Worm (Caenorhabditis elegans) whole organism, young adult: Measurements from ENCODE around the gene nra-1.

Experiments used
- B0261.1 ChIP-seq: sonication (generic microtip); optimal IDR thresholded peaks from 2 replicates; lab custom pipeline; 2016; ENCODE audit warnings: mild to moderate bottlenecking, missing genetic modification characterization, moderate library complexity, missing compliant biosample characterization
- B0336.3 ChIP-seq: fragments of 200-800 bp; sonication (Bioruptor generic); IDR thresholded peaks from 2 replicates; pipeline ENCODE4 v1.3.6; 2022; ENCODE audit warnings: missing genetic modification characterization, missing compliant biosample characterization
- C17E4.6 ChIP-seq: fragments of 200-800 bp; sonication (Bioruptor generic); IDR thresholded peaks from 2 replicates; pipeline ENCODE4 v1.3.6; 2022; ENCODE audit warnings: missing genetic modification reagents, missing genetic modification characterization, missing compliant biosample characterization
- F10E7.11 ChIP-seq: sonication (generic microtip); optimal IDR thresholded peaks from 2 replicates; lab custom pipeline; 2017; ENCODE audit warnings: mild to moderate bottlenecking, missing genetic modification characterization, moderate library complexity, missing compliant biosample characterization
- F37B4.10 ChIP-seq: fragments of 200-800 bp; sonication (Bioruptor generic); IDR thresholded peaks from 2 replicates; pipeline ENCODE4 v1.3.6; 2022; ENCODE audit warnings: missing genetic modification characterization, missing compliant biosample characterization
- F55B11.4 ChIP-seq: sonication (generic microtip); optimal IDR thresholded peaks from 2 replicates; lab custom pipeline; 2016; ENCODE audit warnings: missing compliant biosample characterization, missing genetic modification characterization, borderline replicate concordance; ENCODE audit not compliant: insufficient read depth
- K11D2.4 ChIP-seq: fragments of 200-800 bp; sonication (Bioruptor generic); IDR thresholded peaks from 2 replicates; pipeline ENCODE4 v1.3.6; 2022; ENCODE audit warnings: missing genetic modification reagents, missing genetic modification characterization, missing compliant biosample characterization
- Y53F4B.3 ChIP-seq: fragments of 200-800 bp; sonication (Bioruptor generic); IDR thresholded peaks from 2 replicates; pipeline ENCODE4 v1.3.6; 2022; ENCODE audit warnings: missing genetic modification reagents, missing genetic modification characterization, missing compliant biosample characterization
- ama-1 ChIP-seq, 3 experiments: fragments of 150-350 bp in 1 of 3; sonication (generic microtip) in 2 of 3; optimal IDR thresholded peaks; 2 replicates each; lab custom pipeline; 2014 to 2018; ENCODE audit warnings: missing biosample characterization in 2 of 3, missing genetic modification characterization in 2 of 3, missing genetic modification reagents in 2 of 3
- aptf-3 ChIP-seq: fragments of 200-800 bp; sonication (Bioruptor generic); IDR thresholded peaks from 2 replicates; pipeline ENCODE4 v1.3.6; 2022; ENCODE audit warnings: missing genetic modification characterization, missing compliant biosample characterization
- athp-1 ChIP-seq: sonication (generic microtip); optimal IDR thresholded peaks from 2 replicates; lab custom pipeline; 2017; ENCODE audit warnings: mild to moderate bottlenecking, missing genetic modification characterization, missing compliant biosample characterization
- ccch-3 ChIP-seq: fragments of 200-800 bp; sonication (Bioruptor generic); optimal IDR thresholded peaks from 2 replicates; lab custom pipeline; 2018; ENCODE audit warnings: mild to moderate bottlenecking, missing genetic modification characterization, missing compliant biosample characterization
- ceh-58 ChIP-seq: fragments of 200-800 bp; sonication (Bioruptor generic); IDR thresholded peaks from 2 replicates; pipeline ENCODE4 v1.3.6; 2022; ENCODE audit warnings: missing genetic modification characterization, missing compliant biosample characterization
- die-1 ChIP-seq: sonication (generic microtip); optimal IDR thresholded peaks from 2 replicates; lab custom pipeline; 2016; ENCODE audit warnings: missing genotype, mild to moderate bottlenecking, missing genetic modification characterization, missing compliant biosample characterization
- egl-18 ChIP-seq: fragments of 200-800 bp; sonication (Bioruptor generic); IDR thresholded peaks from 2 replicates; pipeline ENCODE4 v1.3.6; 2022; ENCODE audit warnings: missing genetic modification reagents, missing genetic modification characterization, missing compliant biosample characterization
- ets-4 ChIP-seq: fragments of 200-800 bp; sonication (Bioruptor generic); optimal IDR thresholded peaks from 2 replicates; lab custom pipeline; 2018; ENCODE audit warnings: mild to moderate bottlenecking, missing genetic modification characterization, missing compliant biosample characterization
- hlh-26 ChIP-seq: fragments of 200-800 bp; sonication (Bioruptor generic); conservative IDR thresholded peaks from 2 replicates; pipeline ENCODE4 v1.3.6; 2022; ENCODE audit warnings: missing genetic modification reagents, missing genetic modification characterization, missing compliant biosample characterization
- lin-54 ChIP-seq: fragments of 200-800 bp; sonication (Bioruptor generic); optimal IDR thresholded peaks from 2 replicates; lab custom pipeline; 2018; ENCODE audit warnings: mild to moderate bottlenecking, missing genetic modification characterization, missing compliant biosample characterization
- madf-10 ChIP-seq: sonication (generic microtip); optimal IDR thresholded peaks from 2 replicates; lab custom pipeline; 2016; ENCODE audit warnings: mild to moderate bottlenecking, missing genetic modification characterization, missing compliant biosample characterization
- madf-3 ChIP-seq: fragments of 200-800 bp; sonication (Bioruptor generic); IDR thresholded peaks from 2 replicates; pipeline ENCODE4 v1.3.6; 2022; ENCODE audit warnings: missing genetic modification reagents, missing genetic modification characterization, missing compliant biosample characterization
- madf-6 ChIP-seq: fragments of 200-800 bp; sonication (Bioruptor generic); IDR thresholded peaks from 2 replicates; pipeline ENCODE4 v1.3.6; 2022; ENCODE audit warnings: missing genetic modification reagents, missing genetic modification characterization, missing compliant biosample characterization
- madf-8 ChIP-seq: fragments of 200-800 bp; sonication (Bioruptor generic); conservative IDR thresholded peaks from 2 replicates; pipeline ENCODE4 v1.3.6; 2022; ENCODE audit warnings: missing genetic modification reagents, missing genetic modification characterization, missing compliant biosample characterization
- mel-28 ChIP-seq: sonication (generic microtip); optimal IDR thresholded peaks from 2 replicates; lab custom pipeline; 2016; ENCODE audit warnings: borderline replicate concordance, mild to moderate bottlenecking, missing genetic modification characterization, missing compliant biosample characterization
- mxl-1 ChIP-seq: sonication (generic microtip); optimal IDR thresholded peaks from 2 replicates; lab custom pipeline; 2016; ENCODE audit warnings: missing genetic modification characterization, missing compliant biosample characterization
- nfya-1 ChIP-seq: sonication (generic microtip); optimal IDR thresholded peaks from 2 replicates; lab custom pipeline; 2017; ENCODE audit warnings: antibody characterized with exemption, missing compliant biosample characterization, missing genetic modification characterization, borderline replicate concordance; ENCODE audit not compliant: insufficient read depth
- nfyb-1 ChIP-seq: fragments of 200-800 bp; sonication (Bioruptor generic); IDR thresholded peaks from 2 replicates; pipeline ENCODE4 v1.3.6; 2022; ENCODE audit warnings: missing genetic modification reagents, missing genetic modification characterization, missing compliant biosample characterization
- nhr-27 ChIP-seq: fragments of 200-800 bp; sonication (Bioruptor generic); optimal IDR thresholded peaks from 2 replicates; lab custom pipeline; 2018; ENCODE audit warnings: mild to moderate bottlenecking, missing genetic modification characterization, moderate library complexity, missing compliant biosample characterization
- snpc-1.1 ChIP-seq: sonication (generic microtip); optimal IDR thresholded peaks from 2 replicates; lab custom pipeline; 2017; ENCODE audit warnings: missing genetic modification characterization, mild to moderate bottlenecking, missing compliant biosample characterization, antibody characterized with exemption, moderate library complexity, missing genotype, missing genetic modification reagents; ENCODE audit not compliant: insufficient read depth
- snpc-3.4 ChIP-seq: sonication (generic microtip); optimal IDR thresholded peaks from 2 replicates; lab custom pipeline; 2017; ENCODE audit warnings: missing genetic modification characterization, mild to moderate bottlenecking, missing compliant biosample characterization, antibody characterized with exemption, moderate library complexity, missing genotype, missing genetic modification reagents
- snpc-4 ChIP-seq, 5 experiments: fragments of 150-350 bp in 1 of 5; sonication (generic microtip) in 4 of 5; optimal IDR thresholded peaks; 2 replicates each; lab custom pipeline; 2014 to 2018; ENCODE audit warnings: missing genetic modification characterization in 5 of 5, missing biosample characterization in 3 of 5, antibody characterized with exemption in 2 of 5, mild to moderate bottlenecking in 2 of 5, missing compliant biosample characterization in 2 of 5, missing genotype in 2 of 5, moderate library complexity in 2 of 5, missing genetic modification reagents in 1 of 5
- tlf-1 ChIP-seq: fragments of 200-800 bp; sonication (Bioruptor generic); optimal IDR thresholded peaks from 2 replicates; lab custom pipeline; 2018; ENCODE audit warnings: mild to moderate bottlenecking, missing genetic modification characterization, missing compliant biosample characterization
- unc-130 ChIP-seq: sonication (generic microtip); optimal IDR thresholded peaks from 2 replicates; lab custom pipeline; 2016; ENCODE audit warnings: missing genetic modification reagents, missing genetic modification characterization, missing compliant biosample characterization
- zim-3 ChIP-seq: sonication (generic microtip); optimal IDR thresholded peaks from 2 replicates; lab custom pipeline; 2017; ENCODE audit warnings: mild to moderate bottlenecking, missing genetic modification characterization, moderate library complexity, missing compliant biosample characterization
- ztf-18 ChIP-seq: sonication (generic microtip); optimal IDR thresholded peaks from 2 replicates; lab custom pipeline; 2016; ENCODE audit warnings: missing genotype, mild to moderate bottlenecking, missing genetic modification characterization, missing compliant biosample characterization
- ztf-22 ChIP-seq: fragments of 200-800 bp; sonication (Bioruptor generic); optimal IDR thresholded peaks from 2 replicates; lab custom pipeline; 2018; ENCODE audit warnings: mild to moderate bottlenecking, missing genetic modification characterization, moderate library complexity, missing compliant biosample characterization
- ztf-25 ChIP-seq: fragments of 200-800 bp; sonication (Bioruptor generic); IDR thresholded peaks from 2 replicates; pipeline ENCODE4 v1.3.6; 2022; ENCODE audit warnings: missing genetic modification reagents, missing genetic modification characterization, missing compliant biosample characterization
- ztf-28 ChIP-seq: fragments of 200-800 bp; sonication (Bioruptor generic); IDR thresholded peaks from 2 replicates; pipeline ENCODE4 v1.3.6; 2022; ENCODE audit warnings: missing genetic modification reagents, missing genetic modification characterization, missing compliant biosample characterization
- ztf-3 ChIP-seq: fragments of 200-800 bp; sonication (Bioruptor generic); optimal IDR thresholded peaks from 2 replicates; lab custom pipeline; 2018; ENCODE audit warnings: mild to moderate bottlenecking, missing genetic modification characterization, missing compliant biosample characterization

Gene nra-1

DNA sequence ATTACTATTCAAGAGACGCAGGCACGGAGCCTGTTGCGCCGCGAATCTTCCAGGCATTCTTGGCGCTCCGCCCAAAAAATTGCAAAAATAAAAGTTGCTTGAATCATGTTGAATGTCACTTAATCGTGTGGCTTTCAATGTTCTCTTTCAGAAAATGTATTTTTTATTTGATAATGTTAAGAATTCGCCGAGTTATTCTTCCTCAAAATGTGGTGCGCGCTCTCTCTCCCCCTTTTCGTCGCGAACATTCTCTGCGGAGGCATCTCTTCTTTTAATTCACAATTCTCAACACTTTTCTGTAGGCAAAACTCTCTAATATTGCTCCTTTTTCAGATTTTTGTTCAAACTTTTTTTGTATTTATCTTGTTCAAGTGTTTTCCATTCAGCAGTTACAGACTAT lies 5.6 kb downstream of the nra-1 start (continued):
- TF ChIP-seq C17E4.6 (GFP tag; lab: Robert Waterston, UW) (peak; percentile 93), mel-28 (peak; percentile 82), B0336.3 (GFP tag; lab: Robert Waterston, UW) (peak; percentile 93), snpc-4 (GFP tag; optimal IDR thresholded peaks at IDR 0.05; lab: Kevin White, UChicago) (peak; percentile 79), snpc-4 (tag; optimal IDR thresholded peaks at IDR 0.05; lab: Kevin White, UChicago) (peak; percentile 82 to 94 (median 86)), egl-18 (peak; percentile 88), Y53F4B.3 (no peak), ztf-22 (GFP tag; lab: Kevin White, UChicago) (no peak), hlh-26 (GFP tag; lab: Robert Waterston, UW) (no peak), madf-3 (GFP tag; lab: Robert Waterston, UW) (peak; percentile 94), nfya-1 (tag; lab: Kevin White, UChicago) (no peak), ztf-25 (0 out of 2 replicates have a peak, but pooled peaks have one; percentile 33), unc-130 (GFP tag; lab: Kevin White, UChicago) (peak; percentile 83), ceh-58 (GFP tag; lab: Robert Waterston, UW) (no peak), F37B4.10 (no peak), athp-1 (tag; lab: Kevin White, UChicago) (peak; percentile 96), ztf-3 (GFP tag; lab: Kevin White, UChicago) (peak; percentile 96), ets-4 (no peak), F10E7.11 (tag; lab: Kevin White, UChicago) (peak; percentile 81), snpc-1.1 (tag; lab: Kevin White, UChicago) (no peak), snpc-3.4 (peak; percentile 80), die-1 (peak; percentile 24), nhr-27 (tag; lab: Kevin White, UChicago) (peak; percentile 29), ztf-28 (GFP tag; lab: Robert Waterston, UW) (peak; percentile 92), madf-10 (tag; lab: Kevin White, UChicago) (peak; percentile 91), ztf-18 (tag; lab: Kevin White, UChicago) (peak; percentile 78), B0261.1 (peak; percentile 42), mxl-1 (tag; lab: Kevin White, UChicago) (no peak), ccch-3 (peak; percentile 76), K11D2.4 (GFP tag; lab: Robert Waterston, UW) (peak; percentile 96), aptf-3 (peak; percentile 24; the same call in 1 of the 2 replicates), nfyb-1 (GFP tag; lab: Robert Waterston, UW) (peak; percentile 95), zim-3 (tag; lab: Kevin White, UChicago) (peak; percentile 95), ama-1 (optimal IDR thresholded peaks at IDR 0.05; lab: Kevin White, UChicago) (peak; percentile 44), ama-1 (GFP tag; optimal IDR thresholded peaks at IDR 0.05; lab: Kevin White, UChicago) (peak in 1 of 2 experiments; percentile 74), madf-8 (peak; percentile 61), F55B11.4 (no peak), lin-54 (GFP tag; lab: Kevin White, UChicago) (peak; percentile 93), tlf-1 (peak; percentile 99), madf-6 (peak; percentile 76)
